Fruit fly (Drosophila melanogaster): ENCODE data around the gene CG9330.

The CG9330 gene

DNA sequence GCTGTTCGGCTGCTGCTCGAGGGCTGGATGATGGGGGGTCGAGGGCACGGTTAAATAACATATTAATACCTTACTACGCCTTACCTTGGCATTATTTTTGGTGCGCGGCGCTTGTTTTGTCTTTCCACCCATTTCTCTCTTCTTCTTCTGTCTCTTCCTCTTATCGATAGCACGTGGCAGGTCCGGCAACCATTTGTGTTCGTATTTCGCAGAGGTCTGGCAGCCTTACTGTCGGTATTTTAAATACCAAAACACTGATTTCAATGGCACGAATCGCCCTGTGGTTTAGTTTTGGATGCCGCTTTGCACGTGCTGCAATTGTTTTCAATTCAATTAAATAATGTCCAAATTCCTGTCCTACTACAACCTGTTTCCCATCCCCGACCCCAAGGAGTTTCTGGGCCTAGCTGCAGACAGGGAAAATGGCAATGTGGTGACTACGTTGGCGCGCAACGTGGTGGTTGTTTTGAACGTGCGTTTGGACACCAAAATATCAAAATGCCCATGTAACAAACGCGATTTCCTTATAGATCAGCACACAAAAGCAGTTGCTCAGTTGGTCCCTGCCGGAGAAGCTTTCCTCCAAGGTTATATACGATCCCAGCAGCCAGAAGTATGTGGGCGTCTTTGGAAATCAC, 33.8 kb upstream of the CG9330 start, which contains the start of the genes Ltn1 and CG9300 (continued):
- peak; percentile 76 for TF ChIP-seq trem (tag; optimal IDR thresholded peaks at IDR 0.05)
- no peak for TF ChIP-seq CG8290 (GFP tag; optimal IDR thresholded peaks at IDR 0.05)
- TF ChIP-seq CG8290 (tag; optimal IDR thresholded peaks at IDR 0.05): no peak
- TF ChIP-seq ttk (GFP tag; IDR thresholded peaks at IDR 0.05): no peak
- no peak for TF ChIP-seq Asciz (GFP tag; optimal IDR thresholded peaks at IDR 0.05)
- peak; percentile 40 for TF ChIP-seq wek (GFP tag; optimal IDR thresholded peaks at IDR 0.05)
- TF ChIP-seq Dad (GFP tag; optimal IDR thresholded peaks at IDR 0.05): peak; percentile 40
- TF ChIP-seq bcd (GFP tag; optimal IDR thresholded peaks at IDR 0.05): no peak
- TF ChIP-seq Chrac-16 (GFP tag; optimal IDR thresholded peaks at IDR 0.05): no peak
- TF ChIP-seq Usf (GFP tag; optimal IDR thresholded peaks at IDR 0.05): peak; percentile 20
- peak; percentile 47 for TF ChIP-seq CG17829 (tag; optimal IDR thresholded peaks at IDR 0.05)
- peak; percentile 95 for TF ChIP-seq pzg (GFP tag; optimal IDR thresholded peaks at IDR 0.05)
- TF ChIP-seq CG11398 (GFP tag; optimal IDR thresholded peaks at IDR 0.05): peak; percentile 29
- peak; percentile 28 for TF ChIP-seq CG4707 (GFP tag; optimal IDR thresholded peaks at IDR 0.05)
- TF ChIP-seq Dp (GFP tag; optimal IDR thresholded peaks at IDR 0.05): peak; percentile 65
- no peak for TF ChIP-seq CG4854 (GFP tag; optimal IDR thresholded peaks at IDR 0.05)
- no peak for TF ChIP-seq CG31388 (GFP tag; optimal IDR thresholded peaks at IDR 0.05)
- 0 out of 3 replicates have a peak, but pooled peaks have one; percentile 14 for TF ChIP-seq CG11695 (GFP tag; IDR thresholded peaks at IDR 0.05)
- peak; percentile 65 for TF ChIP-seq Dref (GFP tag; IDR thresholded peaks at IDR 0.05)
- peak; percentile 18 for TF ChIP-seq zfh2 (GFP tag; optimal IDR thresholded peaks at IDR 0.05)
- peak; percentile 32; the same call in 1 of the 2 replicates for TF ChIP-seq ara (GFP tag; IDR thresholded peaks at IDR 0.05)
- TF ChIP-seq sr (GFP tag; IDR thresholded peaks at IDR 0.05): no peak
- TF ChIP-seq CG16863 (GFP tag; optimal IDR thresholded peaks at IDR 0.05): peak; percentile 14
- TF ChIP-seq CG1024 (GFP tag; IDR thresholded peaks at IDR 0.05): no peak
- TF ChIP-seq Spps (tag; optimal IDR thresholded peaks at IDR 0.05): no peak
- TF ChIP-seq Bdp1 (GFP tag; optimal IDR thresholded peaks at IDR 0.05): peak; percentile 24
- TF ChIP-seq crc (GFP tag; optimal IDR thresholded peaks at IDR 0.05): peak; percentile 21
- TF ChIP-seq eve (GFP tag; optimal IDR thresholded peaks at IDR 0.05): no peak
- TF ChIP-seq tgo (GFP tag; IDR thresholded peaks at IDR 0.05): no peak
- no peak for TF ChIP-seq C15 (GFP tag; IDR thresholded peaks at IDR 0.05)
- no peak for TF ChIP-seq Hmr (GFP tag; optimal IDR thresholded peaks at IDR 0.05)
- peak; percentile 41; the same call in 1 of the 2 replicates for TF ChIP-seq inv (GFP tag; IDR thresholded peaks at IDR 0.05; ENCODE audit: partially characterized antibody)
- no peak for TF ChIP-seq CG1603 (tag; optimal IDR thresholded peaks at IDR 0.05)
- no peak for TF ChIP-seq sqz (GFP tag; optimal IDR thresholded peaks at IDR 0.05)
- TF ChIP-seq dpn (GFP tag; optimal IDR thresholded peaks at IDR 0.05): peak; percentile 30 to 35
- TF ChIP-seq Taf1 (GFP tag; IDR thresholded peaks at IDR 0.05): no peak
- peak; percentile 14 for TF ChIP-seq pho (GFP tag; optimal IDR thresholded peaks at IDR 0.05)
- no peak for TF ChIP-seq CG11085 (GFP tag; IDR thresholded peaks at IDR 0.05)
- TF ChIP-seq CHES-1-like (GFP tag; optimal IDR thresholded peaks at IDR 0.05): peak; percentile 64
- TF ChIP-seq Sry-δ (GFP tag; optimal IDR thresholded peaks at IDR 0.05): peak; percentile 61
- TF ChIP-seq lov (optimal IDR thresholded peaks at IDR 0.05): no peak
- 0 out of 3 replicates have a peak, but pooled peaks have one; percentile 27 for TF ChIP-seq lov (GFP tag; IDR thresholded peaks at IDR 0.05)
- TF ChIP-seq gcm2 (GFP tag; optimal IDR thresholded peaks at IDR 0.05): no peak
- TF ChIP-seq nom (GFP tag; optimal IDR thresholded peaks at IDR 0.05): no peak
- no peak for TF ChIP-seq Sox100B (GFP tag; optimal IDR thresholded peaks at IDR 0.05)
- no peak for TF ChIP-seq jing (GFP tag; optimal IDR thresholded peaks at IDR 0.05)
- no peak for TF ChIP-seq trh (GFP tag; optimal IDR thresholded peaks at IDR 0.05)
- TF ChIP-seq CG7963 (GFP tag; IDR thresholded peaks at IDR 0.05; ENCODE audit: partially characterized antibody): no peak
- no peak for TF ChIP-seq exex (tag; optimal IDR thresholded peaks at IDR 0.05)
